Worm (Caenorhabditis elegans) whole organism, early embryonic: Measurements from ENCODE around the gene ufbp-1.

Experiments used
- B0310.2 ChIP-seq: sonication (generic microtip); optimal IDR thresholded peaks from 2 replicates; lab custom pipeline; 2016; ENCODE audit warnings: mild to moderate bottlenecking, missing genetic modification characterization, missing compliant biosample characterization
- F13C5.2 ChIP-seq: sonication (generic microtip); optimal IDR thresholded peaks from 2 replicates; lab custom pipeline; 2017; ENCODE audit warnings: mild to moderate bottlenecking, missing genetic modification characterization, inconsistent platforms, missing compliant biosample characterization
- aly-1 ChIP-seq: sonication (generic microtip); optimal IDR thresholded peaks from 2 replicates; lab custom pipeline; 2016; ENCODE audit warnings: missing genetic modification characterization, missing compliant biosample characterization
- ama-1 ChIP-seq: fragments of 150-350 bp; optimal IDR thresholded peaks from 2 replicates; lab custom pipeline; 2014
- ceh-13 ChIP-seq: fragments of 200-800 bp; sonication (Bioruptor generic); optimal IDR thresholded peaks from 2 replicates; lab custom pipeline; 2018; ENCODE audit warnings: mild to moderate bottlenecking, missing genetic modification characterization, missing compliant biosample characterization
- ceh-36 ChIP-seq: sonication (generic microtip); optimal IDR thresholded peaks from 2 replicates; lab custom pipeline; 2016; ENCODE audit warnings: missing genetic modification characterization, inconsistent platforms, missing compliant biosample characterization
- ets-7 ChIP-seq: sonication (generic microtip); optimal IDR thresholded peaks from 2 replicates; lab custom pipeline; 2016; ENCODE audit warnings: missing genotype, missing genetic modification characterization, missing compliant biosample characterization
- flt-1 ChIP-seq: fragments of 200-800 bp; sonication (Bioruptor generic); IDR thresholded peaks from 2 replicates; pipeline ENCODE4 v1.3.6; 2022; ENCODE audit warnings: missing genetic modification characterization, missing compliant biosample characterization
- hmbx-1 ChIP-seq: sonication (generic microtip); optimal IDR thresholded peaks from 2 replicates; lab custom pipeline; 2016; ENCODE audit warnings: mild to moderate bottlenecking, missing genetic modification characterization, missing compliant biosample characterization
- hmg-4 ChIP-seq: fragments of 200-800 bp; sonication (Bioruptor generic); optimal IDR thresholded peaks from 2 replicates; lab custom pipeline; 2018; ENCODE audit warnings: mild to moderate bottlenecking, missing genetic modification characterization, missing compliant biosample characterization
- hnd-1 ChIP-seq: sonication (generic microtip); optimal IDR thresholded peaks from 2 replicates; lab custom pipeline; 2016; ENCODE audit warnings: missing genetic modification characterization, missing compliant biosample characterization
- pes-1 ChIP-seq: fragments of 200-800 bp; sonication (Bioruptor generic); IDR thresholded peaks from 2 replicates; pipeline ENCODE4 v1.3.6; 2022; ENCODE audit warnings: missing genetic modification reagents, missing genetic modification characterization, missing compliant biosample characterization
- scrt-1 ChIP-seq: fragments of 200-800 bp; sonication (Bioruptor generic); IDR thresholded peaks from 2 replicates; pipeline ENCODE4 v1.3.6; 2022; ENCODE audit warnings: missing genetic modification characterization, missing compliant biosample characterization
- sea-1 ChIP-seq: fragments of 200-800 bp; sonication (Bioruptor generic); conservative IDR thresholded peaks from 2 replicates; pipeline ENCODE4 v1.3.6; 2022; ENCODE audit warnings: missing genetic modification characterization, missing compliant biosample characterization
- tbx-11 ChIP-seq: fragments of 200-800 bp; sonication (Bioruptor generic); IDR thresholded peaks from 2 replicates; pipeline ENCODE4 v1.3.6; 2022; ENCODE audit warnings: missing genetic modification characterization, missing compliant biosample characterization
- tbx-37 ChIP-seq: fragments of 200-800 bp; sonication (Bioruptor generic); conservative IDR thresholded peaks from 2 replicates; pipeline ENCODE4 v1.3.6; 2022; ENCODE audit warnings: missing genetic modification reagents, missing genetic modification characterization, missing compliant biosample characterization
- tra-4 ChIP-seq: sonication (generic microtip); optimal IDR thresholded peaks from 2 replicates; lab custom pipeline; 2017; ENCODE audit warnings: missing genetic modification characterization, missing compliant biosample characterization

Gene ufbp-1

ce11 chrIII:8444433-8445090 is 1.2 kb upstream of the ufbp-1 start:
- TF ChIP-seq ceh-36 (tag; lab: Kevin White, UChicago) (no peak), F13C5.2 (tag; lab: Kevin White, UChicago) (no peak), tbx-11 (no peak), flt-1 (GFP tag; lab: Robert Waterston, UW) (no peak), ceh-13 (GFP tag; lab: Kevin White, UChicago) (no peak), ama-1 (lab: Kevin White, UChicago) (no peak), sea-1 (GFP tag; lab: Robert Waterston, UW) (no peak), aly-1 (tag; lab: Kevin White, UChicago) (no peak), pes-1 (no peak), B0310.2 (tag; lab: Kevin White, UChicago) (no peak), hnd-1 (tag; lab: Kevin White, UChicago) (no peak), scrt-1 (no peak), tra-4 (tag; lab: Kevin White, UChicago) (no peak), tbx-37 (GFP tag; lab: Robert Waterston, UW) (no peak), ets-7 (tag; lab: Kevin White, UChicago) (no peak), hmbx-1 (tag; lab: Kevin White, UChicago) (no peak), hmg-4 (GFP tag; lab: Kevin White, UChicago) (no peak)

DNA sequence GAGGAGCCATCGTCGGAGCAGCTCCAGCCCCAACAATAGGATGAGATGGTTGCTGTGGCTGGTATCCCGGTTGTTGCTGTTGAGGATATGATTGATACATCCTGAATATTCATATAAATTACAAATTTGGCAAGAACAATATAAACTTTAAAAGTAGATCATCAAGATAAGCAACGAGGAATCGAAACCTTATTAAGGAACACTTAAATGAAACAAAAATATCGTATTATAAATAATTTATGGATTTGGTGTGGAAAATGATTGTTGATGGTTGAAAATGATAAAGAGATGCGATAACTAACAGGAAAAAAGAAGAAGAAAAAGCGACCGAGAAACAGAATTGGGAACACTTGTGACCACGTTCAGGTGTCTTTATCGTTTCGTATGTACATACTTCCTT is 4.1 kb downstream of the ufbp-1 start, which contains the start of gene pqn-96:
Gene pqn-96, minus strand, starts transcription at position 101 of the 400 bp plus-strand sequence.
- TF ChIP-seq F13C5.2 (tag; lab: Kevin White, UChicago) (no peak), tra-4 (tag; lab: Kevin White, UChicago) (no peak), ets-7 (tag; lab: Kevin White, UChicago) (no peak), hmg-4 (GFP tag; lab: Kevin White, UChicago) (no peak), pes-1 (no peak), scrt-1 (no peak)

ce11 chrIII:8437763-8438414 is 5.5 kb downstream of the ufbp-1 start:
- no peak for TF ChIP-seq ama-1 (lab: Kevin White, UChicago)
- no peak for TF ChIP-seq scrt-1
- TF ChIP-seq ets-7 (tag; lab: Kevin White, UChicago) = no peak
- no peak for TF ChIP-seq pes-1
- TF ChIP-seq ceh-13 (GFP tag; lab: Kevin White, UChicago) = no peak
- no peak for TF ChIP-seq tra-4 (tag; lab: Kevin White, UChicago)
- no peak for TF ChIP-seq sea-1 (GFP tag; lab: Robert Waterston, UW)
- no peak for TF ChIP-seq tbx-37 (GFP tag; lab: Robert Waterston, UW)
- no peak for TF ChIP-seq hmg-4 (GFP tag; lab: Kevin White, UChicago)
- TF ChIP-seq flt-1 (GFP tag; lab: Robert Waterston, UW) = no peak
- no peak for TF ChIP-seq ceh-36 (tag; lab: Kevin White, UChicago)

DNA sequence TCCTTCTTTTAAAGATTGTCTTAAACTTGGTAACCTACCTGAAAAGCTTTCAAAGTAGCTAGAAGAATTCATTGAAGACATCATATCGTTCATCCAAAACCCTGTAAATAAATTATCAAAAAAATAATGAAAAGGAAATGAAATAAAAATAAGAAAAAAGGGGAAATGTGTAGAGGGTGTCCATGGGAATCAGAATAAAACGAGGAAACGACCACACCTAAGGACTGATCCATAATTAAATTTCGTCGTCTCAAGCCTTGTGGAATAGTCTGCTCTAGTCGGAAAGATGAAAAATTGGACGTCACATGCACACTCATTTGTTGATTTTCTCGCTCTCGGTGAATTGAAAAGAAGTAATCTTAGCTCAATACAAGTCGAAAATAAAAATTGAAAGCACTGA is 8.3 kb downstream of the ufbp-1 start, which contains the start of gene ZK1236.9:
Gene ZK1236.9, minus strand, starts transcription at position 101 of the 400 bp plus-strand sequence.
- TF ChIP-seq flt-1 (GFP tag; lab: Robert Waterston, UW) (no peak), sea-1 (GFP tag; lab: Robert Waterston, UW) (no peak), ceh-13 (GFP tag; lab: Kevin White, UChicago) (no peak), pes-1 (no peak), tra-4 (tag; lab: Kevin White, UChicago) (no peak)

ce11 chrIII:8432143-8432542 is 11.3 kb downstream of the ufbp-1 start, which contains the start of gene ZK1236.5:
Gene ZK1236.5 (minus strand): TSS chrIII:8432214.
- no peak for TF ChIP-seq B0310.2 (tag; lab: Kevin White, UChicago)
- TF ChIP-seq F13C5.2 (tag; lab: Kevin White, UChicago) = no peak
- TF ChIP-seq tra-4 (tag; lab: Kevin White, UChicago) = no peak
- TF ChIP-seq tbx-37 (GFP tag; lab: Robert Waterston, UW) = no peak
- no peak for TF ChIP-seq pes-1
- TF ChIP-seq ceh-13 (GFP tag; lab: Kevin White, UChicago) = no peak
- TF ChIP-seq ceh-36 (tag; lab: Kevin White, UChicago) = no peak
- no peak for TF ChIP-seq sea-1 (GFP tag; lab: Robert Waterston, UW)
- TF ChIP-seq tbx-11 = no peak
- no peak for TF ChIP-seq hmbx-1 (tag; lab: Kevin White, UChicago)
- TF ChIP-seq aly-1 (tag; lab: Kevin White, UChicago) = no peak
- TF ChIP-seq scrt-1 = no peak
- TF ChIP-seq ama-1 (lab: Kevin White, UChicago) = no peak
- no peak for TF ChIP-seq hmg-4 (GFP tag; lab: Kevin White, UChicago)
- no peak for TF ChIP-seq hnd-1 (tag; lab: Kevin White, UChicago)
- no peak for TF ChIP-seq flt-1 (GFP tag; lab: Robert Waterston, UW)
- TF ChIP-seq ets-7 (tag; lab: Kevin White, UChicago) = no peak

DNA sequence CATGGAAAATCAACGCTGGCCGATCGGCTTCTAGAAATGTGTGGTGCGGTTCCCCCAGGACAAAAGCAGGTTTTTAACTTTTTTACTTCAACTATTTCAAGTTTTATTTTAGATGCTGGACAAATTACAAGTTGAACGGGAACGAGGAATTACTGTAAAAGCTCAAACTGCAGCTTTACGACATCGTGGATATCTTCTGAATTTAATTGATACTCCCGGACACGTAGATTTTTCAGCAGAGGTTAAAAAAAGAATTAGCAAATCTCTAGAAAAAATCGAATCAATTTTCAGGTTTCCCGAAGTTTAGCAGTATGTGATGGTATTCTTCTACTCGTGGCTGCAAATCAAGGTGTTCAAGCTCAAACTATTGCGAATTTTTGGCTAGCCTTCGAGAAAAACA is 13.9 kb downstream of the ufbp-1 start:
- TF ChIP-seq tbx-11 = no peak
- TF ChIP-seq tbx-37 (GFP tag; lab: Robert Waterston, UW) = no peak
- TF ChIP-seq hmbx-1 (tag; lab: Kevin White, UChicago) = no peak
- no peak for TF ChIP-seq ceh-36 (tag; lab: Kevin White, UChicago)
- no peak for TF ChIP-seq B0310.2 (tag; lab: Kevin White, UChicago)
- TF ChIP-seq hmg-4 (GFP tag; lab: Kevin White, UChicago) = no peak
- no peak for TF ChIP-seq tra-4 (tag; lab: Kevin White, UChicago)
- TF ChIP-seq scrt-1 = no peak
- TF ChIP-seq flt-1 (GFP tag; lab: Robert Waterston, UW) = no peak
- no peak for TF ChIP-seq aly-1 (tag; lab: Kevin White, UChicago)
- no peak for TF ChIP-seq sea-1 (GFP tag; lab: Robert Waterston, UW)
- TF ChIP-seq ceh-13 (GFP tag; lab: Kevin White, UChicago) = no peak
- TF ChIP-seq hnd-1 (tag; lab: Kevin White, UChicago) = no peak
- TF ChIP-seq ama-1 (lab: Kevin White, UChicago) = no peak
- no peak for TF ChIP-seq F13C5.2 (tag; lab: Kevin White, UChicago)
